Worm (Caenorhabditis elegans): ENCODE data around the gene srg-23.
A peak's percentile ranks its signal among the peaks of the same experiment; 100 is the strongest.

Gene srg-23

DNA sequence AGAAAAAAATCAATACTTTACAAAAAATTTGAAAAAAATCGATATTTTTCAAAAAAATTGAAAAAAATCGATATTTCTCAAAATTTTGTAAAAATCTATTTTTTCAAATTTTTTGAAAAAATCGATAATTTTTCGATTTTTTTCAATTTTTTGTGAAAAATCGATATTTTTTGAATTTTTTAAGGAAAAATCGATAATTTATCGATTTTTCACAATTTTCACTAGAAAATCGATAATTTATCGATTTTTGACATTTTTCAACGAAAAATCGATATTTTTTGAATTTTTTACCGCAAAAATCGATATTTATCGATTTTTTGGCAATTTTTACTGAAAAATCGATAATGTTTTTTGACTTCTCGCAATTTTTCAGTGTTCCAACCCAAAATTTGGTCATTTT is 32.6 kb downstream of the srg-23 start:
- TF ChIP-seq ceh-28 (tag; optimal IDR thresholded peaks at IDR 0.05) = peak; percentile 94
- TF ChIP-seq hif-1 (tag; optimal IDR thresholded peaks at IDR 0.05) = no peak
- no peak for TF ChIP-seq F26F4.8 (GFP tag; conservative IDR thresholded peaks at IDR 0.05)

DNA sequence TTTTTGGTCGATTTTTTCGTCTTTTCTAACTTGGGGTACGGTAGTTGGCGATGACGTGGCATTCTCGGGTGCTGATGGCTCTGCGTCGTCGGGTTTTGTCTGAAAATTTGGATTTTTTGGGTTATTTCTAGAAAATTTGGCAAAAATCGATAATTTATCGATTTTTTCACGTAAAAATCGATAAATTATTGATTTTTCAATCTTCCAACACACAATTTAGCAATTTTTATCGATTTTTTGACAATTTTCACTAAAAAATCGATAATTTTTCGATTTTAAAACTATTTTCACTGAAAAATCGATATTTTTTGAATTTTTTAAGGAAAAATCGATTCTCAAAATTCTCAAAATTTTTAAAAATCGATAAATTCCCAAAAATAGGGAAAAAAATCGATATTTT is 33.1 kb downstream of the srg-23 start:
- peak; percentile 89 for TF ChIP-seq ceh-28 (tag; optimal IDR thresholded peaks at IDR 0.05)
- TF ChIP-seq skn-1 (tag; optimal IDR thresholded peaks at IDR 0.05) = no peak

ce11 chrII:3062222-3062621 is 33.7 kb downstream of the srg-23 start:
- TF ChIP-seq ZK337.2 (GFP tag; IDR thresholded peaks at IDR 0.05) (no peak), Y5F2A.4 (GFP tag; optimal IDR thresholded peaks at IDR 0.05) (no peak), zag-1 (tag; optimal IDR thresholded peaks at IDR 0.05) (no peak), ceh-82 (tag; optimal IDR thresholded peaks at IDR 0.05) (no peak), nhr-25 (tag; optimal IDR thresholded peaks at IDR 0.05; ENCODE audit: borderline replicate concordance, insufficient read depth) (no peak), snpc-4 (tag; optimal IDR thresholded peaks at IDR 0.05) (no peak), lin-13 (GFP tag; optimal IDR thresholded peaks at IDR 0.05) (peak; percentile 50), nhr-11 (tag; optimal IDR thresholded peaks at IDR 0.05) (no peak), mes-2 (tag; optimal IDR thresholded peaks at IDR 0.05; ENCODE audit: poor library complexity, severe bottlenecking) (peak; percentile 69), mxl-3 (GFP tag; optimal IDR thresholded peaks at IDR 0.05) (no peak), unc-130 (GFP tag; optimal IDR thresholded peaks at IDR 0.05) (peak; percentile 54), hif-1 (tag; optimal IDR thresholded peaks at IDR 0.05) (no peak), unc-39 (tag; optimal IDR thresholded peaks at IDR 0.05) (no peak), lim-7 (GFP tag; IDR thresholded peaks at IDR 0.05) (no peak; the same call in 1 of the 2 replicates), madf-9 (GFP tag; conservative IDR thresholded peaks at IDR 0.05) (peak; percentile 79), ceh-44 (GFP tag; IDR thresholded peaks at IDR 0.05) (peak; percentile 74; the same call in 1 of the 2 replicates), vab-7 (GFP tag; IDR thresholded peaks at IDR 0.05) (peak; percentile 75), attf-4 (tag; optimal IDR thresholded peaks at IDR 0.05) (no peak), hlh-30 (tag; optimal IDR thresholded peaks at IDR 0.05; ENCODE audit: insufficient read depth) (peak; percentile 69), daf-8 (GFP tag; IDR thresholded peaks at IDR 0.05) (no peak), nhr-111 (GFP tag; optimal IDR thresholded peaks at IDR 0.05) (no peak), rbr-2 (tag; optimal IDR thresholded peaks at IDR 0.05) (no peak), lir-3 (tag; optimal IDR thresholded peaks at IDR 0.05) (peak; percentile 19), R02D3.7 (tag; optimal IDR thresholded peaks at IDR 0.05) (no peak), hmg-1.1 (GFP tag; IDR thresholded peaks at IDR 0.05) (peak; percentile 50), gei-8 (GFP tag; optimal IDR thresholded peaks at IDR 0.05) (no peak), jun-1 (tag; optimal IDR thresholded peaks at IDR 0.05) (no peak), mxl-2 (GFP tag; conservative IDR thresholded peaks at IDR 0.05) (no peak), spr-1 (tag; optimal IDR thresholded peaks at IDR 0.05) (no peak), ama-1 (optimal IDR thresholded peaks at IDR 0.05) (no peak), pqm-1 (tag; optimal IDR thresholded peaks at IDR 0.05) (no peak), ceh-62 (tag; optimal IDR thresholded peaks at IDR 0.05) (no peak), nhr-10 (tag; optimal IDR thresholded peaks at IDR 0.05) (no peak), cey-2 (tag; optimal IDR thresholded peaks at IDR 0.05; ENCODE audit: borderline replicate concordance, insufficient read depth) (no peak), madf-5 (GFP tag; IDR thresholded peaks at IDR 0.05) (peak; percentile 68 to 84; a peak in 2 of 4 replicates), lin-39 (tag; optimal IDR thresholded peaks at IDR 0.05) (no peak), F10B5.3 (tag; optimal IDR thresholded peaks at IDR 0.05) (no peak), tag-97 (GFP tag; IDR thresholded peaks at IDR 0.05) (no peak), nhr-48 (tag; optimal IDR thresholded peaks at IDR 0.05) (peak; percentile 14), unc-62 (GFP tag; optimal IDR thresholded peaks at IDR 0.05 in 1 of 2) (no peak), unc-62 (tag; optimal IDR thresholded peaks at IDR 0.05) (no peak), D1046.2 (GFP tag; IDR thresholded peaks at IDR 0.05) (peak; percentile 73; the same call in 1 of the 2 replicates), nhr-102 (tag; optimal IDR thresholded peaks at IDR 0.05) (peak; percentile 64), egl-27 (tag; optimal IDR thresholded peaks at IDR 0.05) (no peak), aha-1 (tag) (peak; percentile 5), sdz-12 (GFP tag; optimal IDR thresholded peaks at IDR 0.05) (no peak)
